Worm (Caenorhabditis elegans): Measurements from ENCODE around the gene taf-3.

taf-3 gene

ce11 chrX:16375807-16376638, 43.8 kb downstream of the taf-3 start, which contains the start of gene sur-7:
Gene sur-7, plus strand, starts transcription at chrX:16376588.
- no peak for TF ChIP-seq lin-39 (tag; optimal IDR thresholded peaks at IDR 0.05)
- TF ChIP-seq ZK546.5 (tag; optimal IDR thresholded peaks at IDR 0.05) = no peak
- no peak for TF ChIP-seq pqm-1 (tag; optimal IDR thresholded peaks at IDR 0.05)
- TF ChIP-seq nhr-237 (tag; optimal IDR thresholded peaks at IDR 0.05) = no peak
- TF ChIP-seq unc-39 (tag; optimal IDR thresholded peaks at IDR 0.05) = no peak
- no peak for TF ChIP-seq sea-2 (GFP tag; optimal IDR thresholded peaks at IDR 0.05)
- TF ChIP-seq nhr-76 (tag; optimal IDR thresholded peaks at IDR 0.05) = no peak
- peak; percentile 24 for TF ChIP-seq nfya-1 (tag; optimal IDR thresholded peaks at IDR 0.05; ENCODE audit: insufficient read depth)
- TF ChIP-seq ceh-9 (tag; optimal IDR thresholded peaks at IDR 0.05) = no peak
- TF ChIP-seq fkh-2 (tag; optimal IDR thresholded peaks at IDR 0.05) = no peak
- no peak for TF ChIP-seq nhr-23 (tag; optimal IDR thresholded peaks at IDR 0.05)
- TF ChIP-seq skn-1 (tag; optimal IDR thresholded peaks at IDR 0.05) = no peak
- no peak for TF ChIP-seq nhr-67 (tag; optimal IDR thresholded peaks at IDR 0.05)
- no peak for TF ChIP-seq nhr-77 (tag; optimal IDR thresholded peaks at IDR 0.05)
- no peak for TF ChIP-seq mml-1 (tag; optimal IDR thresholded peaks at IDR 0.05)
- no peak for TF ChIP-seq lsy-12 (tag; optimal IDR thresholded peaks at IDR 0.05)
- no peak for TF ChIP-seq fos-1 (tag; optimal IDR thresholded peaks at IDR 0.05)
- TF ChIP-seq tbx-2 (tag; optimal IDR thresholded peaks at IDR 0.05) = no peak
- no peak for TF ChIP-seq nhr-43 (tag; optimal IDR thresholded peaks at IDR 0.05; ENCODE audit: poor library complexity, severe bottlenecking)
- no peak for TF ChIP-seq egl-5 (tag; optimal IDR thresholded peaks at IDR 0.05)
- TF ChIP-seq snpc-4 (tag; optimal IDR thresholded peaks at IDR 0.05) = peak; percentile 19
- peak; percentile 87 for TF ChIP-seq fkh-10 (GFP tag; optimal IDR thresholded peaks at IDR 0.05)
- TF ChIP-seq ztf-11 (tag; optimal IDR thresholded peaks at IDR 0.05) = no peak
- TF ChIP-seq egl-27 (tag; optimal IDR thresholded peaks at IDR 0.05) = no peak
- TF ChIP-seq daf-12 (tag; optimal IDR thresholded peaks at IDR 0.05) = no peak
- peak; percentile 73 for TF ChIP-seq elt-2 (tag; optimal IDR thresholded peaks at IDR 0.05)
- TF ChIP-seq ama-1 (optimal IDR thresholded peaks at IDR 0.05) = no peak
- peak; percentile 3 for TF ChIP-seq hmg-11 (tag; optimal IDR thresholded peaks at IDR 0.05)
- no peak for TF ChIP-seq ztf-4 (tag; optimal IDR thresholded peaks at IDR 0.05)
- no peak for TF ChIP-seq elt-1 (tag; optimal IDR thresholded peaks at IDR 0.05)
- TF ChIP-seq unc-62 (GFP tag; optimal IDR thresholded peaks at IDR 0.05) = no peak

- no peak for TF ChIP-seq daf-12 (tag; optimal IDR thresholded peaks at IDR 0.05)
- TF ChIP-seq nhr-43 (tag; optimal IDR thresholded peaks at IDR 0.05; ENCODE audit: poor library complexity, severe bottlenecking) = peak; percentile 87
- no peak for TF ChIP-seq fkh-2 (tag; optimal IDR thresholded peaks at IDR 0.05)
- no peak for TF ChIP-seq ztf-11 (tag; optimal IDR thresholded peaks at IDR 0.05)
- no peak for TF ChIP-seq aly-2 (tag; optimal IDR thresholded peaks at IDR 0.05)
- TF ChIP-seq ZK546.5 (tag; optimal IDR thresholded peaks at IDR 0.05) = no peak
- no peak for TF ChIP-seq nhr-28 (tag; optimal IDR thresholded peaks at IDR 0.05)
- no peak for TF ChIP-seq hmg-11 (tag; optimal IDR thresholded peaks at IDR 0.05)
- no peak for TF ChIP-seq egl-27 (tag; optimal IDR thresholded peaks at IDR 0.05)
- no peak for TF ChIP-seq nhr-67 (tag; optimal IDR thresholded peaks at IDR 0.05)
- no peak for TF ChIP-seq R02D3.7 (tag; optimal IDR thresholded peaks at IDR 0.05)
- no peak for TF ChIP-seq zag-1 (tag; optimal IDR thresholded peaks at IDR 0.05)
- TF ChIP-seq skn-1 (tag; optimal IDR thresholded peaks at IDR 0.05) = no peak
- peak; percentile 33 for TF ChIP-seq ceh-28 (tag; optimal IDR thresholded peaks at IDR 0.05)
- no peak for TF ChIP-seq eor-1 (tag; optimal IDR thresholded peaks at IDR 0.05)
- TF ChIP-seq lsy-12 (tag; optimal IDR thresholded peaks at IDR 0.05) = peak; percentile 14
- no peak for TF ChIP-seq unc-62 (GFP tag; optimal IDR thresholded peaks at IDR 0.05)
- peak; percentile 42 for TF ChIP-seq tbx-2 (tag; optimal IDR thresholded peaks at IDR 0.05)
- peak; percentile 27 for TF ChIP-seq nfya-1 (tag; optimal IDR thresholded peaks at IDR 0.05; ENCODE audit: insufficient read depth)
- TF ChIP-seq egl-5 (tag; optimal IDR thresholded peaks at IDR 0.05) = peak; percentile 37
- TF ChIP-seq sea-2 (GFP tag; optimal IDR thresholded peaks at IDR 0.05) = no peak
- no peak for TF ChIP-seq fos-1 (tag; optimal IDR thresholded peaks at IDR 0.05)
- TF ChIP-seq nhr-23 (tag; optimal IDR thresholded peaks at IDR 0.05) = peak; percentile 3
- TF ChIP-seq ama-1 (optimal IDR thresholded peaks at IDR 0.05) = no peak
- TF ChIP-seq elt-2 (tag; optimal IDR thresholded peaks at IDR 0.05) = peak; percentile 96
- TF ChIP-seq fkh-10 (GFP tag; optimal IDR thresholded peaks at IDR 0.05) = peak; percentile 5
- TF ChIP-seq ceh-82 (tag; optimal IDR thresholded peaks at IDR 0.05) = no peak
- peak in 2 of 3 experiments; percentile 65 to 79 for TF ChIP-seq elt-3 (tag; optimal IDR thresholded peaks at IDR 0.05)
- no peak for TF ChIP-seq ztf-4 (tag; optimal IDR thresholded peaks at IDR 0.05)
- TF ChIP-seq pqm-1 (tag; optimal IDR thresholded peaks at IDR 0.05) = peak; percentile 74
These were observed 45.7 kb downstream of the taf-3 start for ce11 chrX:16377903-16378302.

All from whole organism, L3 larva.